Fruit fly (Drosophila melanogaster) whole organism, embryonic: ENCODE measurements around the gene CG14302.

Experiments used
- Atf-2 ChIP-seq: fragments of 200-800 bp; sonication (Bioruptor generic); optimal IDR thresholded peaks from 2 replicates; lab custom pipeline; 2016; ENCODE audit warnings: missing biosample characterization, missing genetic modification characterization
- Atf6 ChIP-seq: fragments of 200-800 bp; sonication (Bioruptor generic); IDR thresholded peaks from 2 replicates; pipeline ENCODE4 v1.3.6; 2022; ENCODE audit warnings: missing biosample characterization, missing genetic modification characterization
- Bdp1 ChIP-seq: fragments of 200-800 bp; sonication (Bioruptor generic); optimal IDR thresholded peaks from 3 replicates; lab custom pipeline; 2016; ENCODE audit warnings: missing biosample characterization, missing genetic modification characterization
- CG1024 ChIP-seq: fragments of 200-800 bp; sonication (Bioruptor generic); IDR thresholded peaks from 2 replicates; pipeline ENCODE4 v1.3.6; 2022; ENCODE audit warnings: missing biosample characterization, missing genetic modification characterization
- CG10565 ChIP-seq: fragments of 200-800 bp; sonication (Bioruptor generic); optimal IDR thresholded peaks from 3 replicates; lab custom pipeline; 2016; ENCODE audit warnings: missing biosample characterization, mild to moderate bottlenecking, missing genetic modification characterization
- CG12219 ChIP-seq: fragments of 200-800 bp; sonication (Bioruptor generic); optimal IDR thresholded peaks from 3 replicates; lab custom pipeline; 2018; ENCODE audit warnings: missing biosample characterization, mild to moderate bottlenecking, missing genetic modification characterization
- CG12299 ChIP-seq: fragments of 200-800 bp; sonication (Bioruptor generic); optimal IDR thresholded peaks from 2 replicates; lab custom pipeline; 2018; ENCODE audit warnings: missing biosample characterization, mild to moderate bottlenecking, missing genetic modification characterization
- CG1233 ChIP-seq: fragments of 200-800 bp; sonication (Bioruptor generic); optimal IDR thresholded peaks from 4 replicates; lab custom pipeline; 2018; ENCODE audit warnings: missing biosample characterization, mild to moderate bottlenecking, missing genetic modification characterization
- CG13424 ChIP-seq: fragments of 200-800 bp; sonication (Bioruptor generic); optimal IDR thresholded peaks from 2 replicates; lab custom pipeline; 2019; ENCODE audit warnings: missing biosample characterization, mild to moderate bottlenecking, missing genetic modification characterization, moderate library complexity
- CG14014 ChIP-seq: fragments of 200-800 bp; sonication (Bioruptor generic); IDR thresholded peaks from 2 replicates; pipeline ENCODE4 v1.3.6; 2022; ENCODE audit warnings: missing biosample characterization, missing genetic modification characterization
- CG14667 ChIP-seq: fragments of 200-800 bp; sonication (Bioruptor generic); IDR thresholded peaks from 2 replicates; pipeline ENCODE4 v1.3.6; 2022; ENCODE audit warnings: missing biosample characterization, missing genetic modification characterization
- CG14860 ChIP-seq: fragments of 200-800 bp; sonication (Bioruptor generic); IDR thresholded peaks from 3 replicates; pipeline ENCODE4 v1.3.6; 2022; ENCODE audit warnings: missing biosample characterization, missing genetic modification characterization; ENCODE audit not compliant: partially characterized antibody
- CG1603 ChIP-seq: fragments of 200-800 bp; sonication (Bioruptor generic); optimal IDR thresholded peaks from 2 replicates; lab custom pipeline; 2019; ENCODE audit warnings: missing biosample characterization, mild to moderate bottlenecking, missing genetic modification characterization, moderate library complexity
- CG16815 ChIP-seq: fragments of 200-800 bp; sonication (Bioruptor generic); optimal IDR thresholded peaks from 3 replicates; lab custom pipeline; 2017; ENCODE audit warnings: missing biosample characterization, mild to moderate bottlenecking, missing genetic modification characterization
- CG17385 ChIP-seq: fragments of 200-800 bp; sonication (Bioruptor generic); optimal IDR thresholded peaks from 3 replicates; lab custom pipeline; 2018; ENCODE audit warnings: missing biosample characterization, mild to moderate bottlenecking, missing genetic modification characterization
- CG30020 ChIP-seq: fragments of 200-800 bp; optimal IDR thresholded peaks from 2 replicates; lab custom pipeline; 2019; ENCODE audit warnings: missing biosample characterization, mild to moderate bottlenecking, missing genetic modification characterization, moderate library complexity
- CG33557 ChIP-seq: fragments of 200-800 bp; sonication (Bioruptor generic); optimal IDR thresholded peaks from 2 replicates; lab custom pipeline; 2019; ENCODE audit warnings: missing biosample characterization, mild to moderate bottlenecking, missing genetic modification characterization, moderate library complexity
- CG34422 ChIP-seq: fragments of 200-800 bp; sonication (Bioruptor generic); IDR thresholded peaks from 3 replicates; pipeline ENCODE4 v1.3.6; 2022; ENCODE audit warnings: missing biosample characterization, missing genetic modification characterization
- CG5245 ChIP-seq: fragments of 200-800 bp; sonication (Bioruptor generic); optimal IDR thresholded peaks from 3 replicates; lab custom pipeline; 2016; ENCODE audit warnings: missing biosample characterization, missing genetic modification characterization
- CG6254 ChIP-seq: fragments of 200-800 bp; sonication (Bioruptor generic); optimal IDR thresholded peaks from 3 replicates; lab custom pipeline; 2017; ENCODE audit warnings: mild to moderate bottlenecking, missing biosample characterization, missing genetic modification reagents, missing genetic modification characterization
- CG7372 ChIP-seq: fragments of 200-800 bp; sonication (Bioruptor generic); IDR thresholded peaks from 2 replicates; pipeline ENCODE4 v1.3.6; 2022; ENCODE audit warnings: missing biosample characterization, missing genetic modification characterization
- CG9215 ChIP-seq: fragments of 200-800 bp; sonication (Bioruptor generic); IDR thresholded peaks from 2 replicates; pipeline ENCODE4 v1.3.6; 2022; ENCODE audit warnings: missing biosample characterization, missing genetic modification characterization
- CG9727 ChIP-seq: fragments of 200-800 bp; sonication (Bioruptor generic); optimal IDR thresholded peaks from 3 replicates; lab custom pipeline; 2017; ENCODE audit warnings: missing biosample characterization, mild to moderate bottlenecking, missing genetic modification characterization
- H15 ChIP-seq: fragments of 200-800 bp; sonication (Bioruptor generic); IDR thresholded peaks from 3 replicates; pipeline ENCODE4 v1.3.6; 2022; ENCODE audit warnings: missing biosample characterization, missing genetic modification characterization
- Jarid2 ChIP-seq: fragments of 200-800 bp; sonication (Bioruptor generic); optimal IDR thresholded peaks from 3 replicates; lab custom pipeline; 2017; ENCODE audit warnings: mild to moderate bottlenecking, missing biosample characterization, missing genetic modification reagents, missing genetic modification characterization
- Myb ChIP-seq: fragments of 200-800 bp; sonication (Bioruptor generic); optimal IDR thresholded peaks from 2 replicates; lab custom pipeline; 2016; ENCODE audit warnings: missing biosample characterization, missing genetic modification characterization
- NC2α ChIP-seq: fragments of 200-800 bp; sonication (Bioruptor generic); optimal IDR thresholded peaks from 2 replicates; lab custom pipeline; 2016; ENCODE audit warnings: missing biosample characterization, missing genetic modification characterization
- NFAT ChIP-seq: fragments of 200-800 bp; sonication (Bioruptor generic); IDR thresholded peaks from 2 replicates; pipeline ENCODE4 v1.3.6; 2022; ENCODE audit warnings: missing biosample characterization, missing genetic modification characterization
- Oaz ChIP-seq: fragments of 200-800 bp; sonication (Bioruptor generic); IDR thresholded peaks from 2 replicates; pipeline ENCODE4 v1.3.6; 2022; ENCODE audit warnings: missing biosample characterization, missing genetic modification characterization
- Vsx1 ChIP-seq: fragments of 200-800 bp; sonication (Bioruptor generic); optimal IDR thresholded peaks from 2 replicates; lab custom pipeline; 2017; ENCODE audit warnings: missing biosample characterization, mild to moderate bottlenecking, missing genetic modification characterization, missing genetic modification reagents
- ap ChIP-seq: fragments of 200-800 bp; sonication (Bioruptor generic); IDR thresholded peaks from 2 replicates; pipeline ENCODE4 v1.3.6; 2022; ENCODE audit warnings: missing biosample characterization, missing genetic modification characterization
- cad ChIP-seq: fragments of >200 bp; optimal IDR thresholded peaks from 2 replicates; lab custom pipeline; 2017; ENCODE audit warnings: missing biosample characterization, missing genetic modification characterization
- cas ChIP-seq: fragments of 200-800 bp; sonication (Bioruptor generic); IDR thresholded peaks from 2 replicates; pipeline ENCODE4 v1.3.6; 2022; ENCODE audit warnings: missing biosample characterization, missing genetic modification characterization
- chm ChIP-seq: fragments of 200-800 bp; sonication (Bioruptor generic); IDR thresholded peaks from 2 replicates; pipeline ENCODE4 v1.3.6; 2022; ENCODE audit warnings: missing biosample characterization, missing genetic modification characterization
- eve ChIP-seq, 2 experiments: fragments of >200 bp; optimal IDR thresholded peaks; 2 replicates each; lab custom pipeline; 2017; ENCODE audit warnings: missing biosample characterization in 2 of 2, missing genetic modification characterization in 2 of 2
- ewg ChIP-seq: fragments of 200-800 bp; sonication (Bioruptor generic); optimal IDR thresholded peaks from 3 replicates; lab custom pipeline; 2017; ENCODE audit warnings: mild to moderate bottlenecking, missing biosample characterization, missing genetic modification reagents, missing genetic modification characterization
- exex ChIP-seq: fragments of 200-800 bp; sonication (Bioruptor generic); optimal IDR thresholded peaks from 4 replicates; lab custom pipeline; 2018; ENCODE audit warnings: missing biosample characterization, mild to moderate bottlenecking, missing genetic modification characterization, moderate library complexity
- ftz-f1 ChIP-seq: fragments of 200-800 bp; sonication (Bioruptor generic); optimal IDR thresholded peaks from 2 replicates; lab custom pipeline; 2016; ENCODE audit warnings: missing biosample characterization, missing genetic modification characterization
- gem ChIP-seq: fragments of 200-800 bp; sonication (Bioruptor generic); optimal IDR thresholded peaks from 2 replicates; lab custom pipeline; 2019; ENCODE audit warnings: missing biosample characterization, mild to moderate bottlenecking, missing genetic modification characterization, moderate library complexity
- h ChIP-seq: fragments of >200 bp; optimal IDR thresholded peaks from 2 replicates; lab custom pipeline; 2017
- hth ChIP-seq: fragments of >200 bp; optimal IDR thresholded peaks from 2 replicates; lab custom pipeline; 2017; ENCODE audit warnings: inconsistent platforms
- jigr1 ChIP-seq: fragments of 200-800 bp; sonication (Bioruptor generic); IDR thresholded peaks from 3 replicates; pipeline ENCODE4 v1.3.6; 2022; ENCODE audit warnings: missing biosample characterization, missing genetic modification characterization
- lmd ChIP-seq: fragments of 200-800 bp; sonication (Bioruptor generic); IDR thresholded peaks from 2 replicates; pipeline ENCODE4 v1.3.6; 2022; ENCODE audit warnings: missing biosample characterization, missing genetic modification characterization
- pan ChIP-seq, 4 experiments: fragments of >200 bp in 3 of 4; fragments of 200-800 bp in 1 of 4; sonication (Bioruptor generic) in 1 of 4; optimal IDR thresholded peaks in 3 of 4; IDR thresholded peaks in 1 of 4; 2 replicates each; pipeline versions ENCODE4 v1.3.6 to Lab custom; 2017 to 2022; ENCODE audit warnings: missing biosample characterization in 2 of 4, missing genetic modification characterization in 2 of 4, mixed read lengths in 1 of 4
- repo ChIP-seq: fragments of 200-800 bp; sonication (Bioruptor generic); optimal IDR thresholded peaks from 2 replicates; lab custom pipeline; 2016; ENCODE audit warnings: missing biosample characterization, missing genetic modification characterization
- sna ChIP-seq: fragments of 200-800 bp; sonication (Bioruptor generic); IDR thresholded peaks from 2 replicates; pipeline ENCODE4 v1.3.6; 2022; ENCODE audit warnings: missing biosample characterization, missing genetic modification characterization; ENCODE audit not compliant: partially characterized antibody
- trh ChIP-seq: fragments of 200-800 bp; sonication (Bioruptor generic); optimal IDR thresholded peaks from 2 replicates; lab custom pipeline; 2016; ENCODE audit warnings: missing biosample characterization, missing genetic modification characterization

CG14302 gene

dm6 chr3R:18739978-18740954 lies 7.8 kb downstream of the CG14302 start (continued):
- TF ChIP-seq CG14667 (GFP tag; lab: Robert Waterston, UW) (no peak), CG9727 (GFP tag; lab: Kevin White, UChicago) (peak; percentile 23), lmd (GFP tag; lab: Robert Waterston, UW) (no peak), CG14014 (GFP tag; lab: Robert Waterston, UW) (no peak; the same call in 1 of the 2 replicates), cas (GFP tag; lab: Robert Waterston, UW) (no peak), CG6254 (GFP tag; lab: Kevin White, UChicago) (no peak), jigr1 (GFP tag; lab: Robert Waterston, UW) (no peak), eve (GFP tag; optimal IDR thresholded peaks at IDR 0.05; lab: Kevin White, UChicago) (no peak), Jarid2 (GFP tag; lab: Kevin White, UChicago) (peak; percentile 93), NFAT (GFP tag; lab: Robert Waterston, UW) (peak; percentile 30; the same call in 1 of the 2 replicates), Bdp1 (no peak), NC2α (GFP tag; lab: Kevin White, UChicago) (no peak), CG14860 (GFP tag; lab: Robert Waterston, UW) (no peak), pan (optimal IDR thresholded peaks at IDR 0.05; lab: Kevin White, UChicago) (no peak), pan (GFP tag; optimal IDR thresholded peaks at IDR 0.05 in 1 of 2, IDR thresholded peaks at IDR 0.05 in 1 of 2) (no peak), CG16815 (GFP tag; lab: Kevin White, UChicago) (no peak), chm (no peak; the same call in 1 of the 2 replicates), trh (GFP tag; lab: Kevin White, UChicago) (no peak), Vsx1 (GFP tag; lab: Kevin White, UChicago) (no peak), CG12219 (GFP tag; lab: Kevin White, UChicago) (no peak), Atf-2 (no peak), ftz-f1 (GFP tag; lab: Kevin White, UChicago) (peak; percentile 12), gem (tag; lab: Kevin White, UChicago) (peak; percentile 3), h (lab: Kevin White, UChicago) (no peak), hth (lab: Kevin White, UChicago) (no peak), repo (no peak), CG1603 (tag; lab: Kevin White, UChicago) (peak; percentile 33), CG34422 (peak; percentile 50; the same call in 1 of the 3 replicates), sna (GFP tag; lab: Robert Waterston, UW) (no peak), H15 (GFP tag; lab: Robert Waterston, UW) (no peak), CG13424 (tag; lab: Kevin White, UChicago) (no peak), CG9215 (GFP tag; lab: Robert Waterston, UW) (no peak), Myb (no peak), CG12299 (tag; lab: Kevin White, UChicago) (no peak), CG30020 (tag; lab: Kevin White, UChicago) (no peak), CG7372 (GFP tag; lab: Robert Waterston, UW) (peak; percentile 89), CG10565 (GFP tag; lab: Kevin White, UChicago) (no peak), exex (tag; lab: Kevin White, UChicago) (no peak), Oaz (GFP tag; lab: Robert Waterston, UW) (no peak), Atf6 (GFP tag; lab: Robert Waterston, UW) (no peak), CG17385 (no peak), CG1024 (GFP tag; lab: Robert Waterston, UW) (no peak), CG33557 (GFP tag; lab: Kevin White, UChicago) (no peak), ap (GFP tag; lab: Robert Waterston, UW) (no peak), ewg (GFP tag; lab: Kevin White, UChicago) (no peak), CG1233 (GFP tag; lab: Kevin White, UChicago) (peak; percentile 8), CG5245 (GFP tag; lab: Kevin White, UChicago) (no peak), cad (no peak)
